Worm (Caenorhabditis elegans): ENCODE data around the gene CC8.2.

CC8.2 gene

ce11 chrIV:3636528-3637129 is 11.9 kb downstream of the CC8.2 start, which contains the start of gene madf-9 (continued):
- no peak for TF ChIP-seq pat-9 (tag; optimal IDR thresholded peaks at IDR 0.05)

DNA sequence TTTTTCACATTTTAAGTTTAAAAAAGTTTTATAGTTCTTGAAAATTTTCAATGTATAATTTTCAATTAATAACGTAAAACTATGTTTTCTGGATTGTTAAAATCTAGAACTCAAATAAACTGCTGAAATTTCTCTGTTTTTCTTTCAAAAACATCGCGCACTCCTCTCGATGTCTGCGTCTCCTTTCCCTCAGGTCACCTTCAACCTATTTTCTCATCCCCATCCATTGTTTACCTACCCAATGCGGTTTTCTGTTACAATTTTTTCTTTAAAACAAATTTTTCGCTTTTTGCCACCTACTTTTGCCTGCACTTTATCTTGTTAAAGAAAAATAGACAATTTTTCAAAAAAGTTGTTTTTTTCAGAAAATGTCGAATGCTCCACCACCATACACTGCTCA is 15.2 kb downstream of the CC8.2 start, which contains the start of gene ZC416.2:
Gene ZC416.2 (plus strand): TSS at position 366 of the 400 bp plus-strand sequence.
- no peak for TF ChIP-seq ceh-34 (tag; optimal IDR thresholded peaks at IDR 0.05)
- no peak for TF ChIP-seq ceh-22 (tag; optimal IDR thresholded peaks at IDR 0.05)
- no peak for TF ChIP-seq hlh-13 (GFP tag; optimal IDR thresholded peaks at IDR 0.05)
- TF ChIP-seq K09A11.1 (tag; optimal IDR thresholded peaks at IDR 0.05; ENCODE audit: insufficient read depth), result no peak
- no peak for TF ChIP-seq zip-5 (tag; optimal IDR thresholded peaks at IDR 0.05)

DNA sequence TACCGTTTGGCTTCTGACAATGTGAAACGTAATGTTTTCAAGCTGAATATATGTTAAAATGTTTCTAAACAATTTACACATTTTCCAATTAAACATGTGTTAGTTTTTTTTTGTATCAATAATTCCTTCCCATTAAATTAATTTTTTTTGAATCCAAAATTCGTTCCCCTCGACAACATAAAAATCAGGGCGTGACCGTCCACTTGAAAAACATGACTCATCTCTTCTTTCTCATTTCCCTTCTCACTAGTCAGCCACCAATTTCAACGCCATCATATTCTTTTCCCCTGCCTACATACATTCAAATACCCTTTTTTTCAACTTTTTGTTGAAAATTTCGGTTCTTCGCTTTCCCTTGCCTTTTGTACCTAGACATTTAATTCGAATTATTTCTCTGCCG is 16.0 kb downstream of the CC8.2 start:
- TF ChIP-seq ceh-24 (tag; optimal IDR thresholded peaks at IDR 0.05) (no peak), pqm-1 (tag; optimal IDR thresholded peaks at IDR 0.05) (no peak), K09A11.1 (tag; optimal IDR thresholded peaks at IDR 0.05; ENCODE audit: insufficient read depth) (no peak), ceh-18 (tag; optimal IDR thresholded peaks at IDR 0.05) (no peak), C08G9.2 (tag; optimal IDR thresholded peaks at IDR 0.05) (no peak), rnt-1 (tag; optimal IDR thresholded peaks at IDR 0.05) (no peak), dmd-4 (tag; optimal IDR thresholded peaks at IDR 0.05; ENCODE audit: borderline replicate concordance) (no peak), unc-42 (tag; optimal IDR thresholded peaks at IDR 0.05) (no peak), pag-3 (tag; optimal IDR thresholded peaks at IDR 0.05; ENCODE audit: borderline replicate concordance) (no peak)

DNA sequence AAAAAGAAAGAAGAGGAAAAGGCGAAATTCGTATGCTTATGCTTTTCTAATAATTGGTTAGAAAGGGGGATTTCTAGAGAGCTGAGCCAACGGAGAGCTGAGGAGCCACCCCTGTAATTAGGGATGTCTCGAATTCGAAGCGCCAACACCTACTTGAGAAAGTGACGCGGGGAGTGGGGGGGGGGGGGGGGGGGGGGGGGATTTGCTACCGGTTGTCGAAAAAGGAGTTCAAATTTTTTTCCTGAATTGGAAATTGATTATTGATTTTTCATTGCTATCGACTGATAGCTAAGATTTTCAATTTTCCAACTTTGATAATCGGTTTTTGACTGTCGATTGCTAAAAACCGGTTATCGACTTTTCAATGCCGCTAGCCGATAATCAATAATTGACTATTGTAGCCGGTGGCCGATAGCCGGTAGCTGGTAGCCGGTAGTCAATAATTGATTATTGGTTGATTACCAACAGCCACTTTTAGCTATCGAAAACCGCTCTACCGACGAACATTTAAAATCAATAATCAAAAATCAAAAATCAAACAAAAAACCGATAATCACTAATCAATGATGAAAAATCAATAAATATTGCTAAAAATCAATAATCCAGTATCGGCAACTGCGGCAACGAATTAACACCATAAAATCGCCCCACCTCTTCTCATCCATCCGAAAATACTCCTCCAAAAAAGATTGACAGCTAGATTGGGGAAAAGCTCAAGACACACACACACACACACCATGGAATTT is 19.4 kb downstream of the CC8.2 start:
- TF ChIP-seq pha-4 (tag; optimal IDR thresholded peaks at IDR 0.05) (no peak), hlh-30 (tag; optimal IDR thresholded peaks at IDR 0.05; ENCODE audit: insufficient read depth) (no peak), ceh-18 (tag; optimal IDR thresholded peaks at IDR 0.05) (no peak), ets-4 (tag; optimal IDR thresholded peaks at IDR 0.05) (no peak), pha-2 (tag; optimal IDR thresholded peaks at IDR 0.05) (no peak), nhr-232 (tag; optimal IDR thresholded peaks at IDR 0.05) (no peak)

- TF ChIP-seq nfya-1 (tag; optimal IDR thresholded peaks at IDR 0.05) (no peak), dmd-4 (tag; optimal IDR thresholded peaks at IDR 0.05; ENCODE audit: borderline replicate concordance) (no peak), unc-86 (tag; optimal IDR thresholded peaks at IDR 0.05) (no peak), mec-3 (tag; optimal IDR thresholded peaks at IDR 0.05; ENCODE audit: borderline replicate concordance) (no peak), lin-11 (tag; optimal IDR thresholded peaks at IDR 0.05) (no peak), unc-42 (tag; optimal IDR thresholded peaks at IDR 0.05) (peak; percentile 90), ets-4 (tag; optimal IDR thresholded peaks at IDR 0.05) (no peak), ama-1 (optimal IDR thresholded peaks at IDR 0.05) (no peak)
These were observed 22.0 kb downstream of the CC8.2 start for ce11 chrIV:3626447-3626846.

- TF ChIP-seq npax-4 (tag; optimal IDR thresholded peaks at IDR 0.05) (no peak), tbx-7 (tag; optimal IDR thresholded peaks at IDR 0.05) (no peak)
These were observed 23.9 kb downstream of the CC8.2 start, which contains the start of the genes cha-1 and unc-17 for ce11 chrIV:3624597-3624996. cha-1 (minus strand) TSS chrIV:3624697. unc-17 (minus strand) TSS chrIV:3624699.

- TF ChIP-seq tbx-7 (tag; optimal IDR thresholded peaks at IDR 0.05) (no peak), pqm-1 (tag; optimal IDR thresholded peaks at IDR 0.05) (no peak), unc-42 (tag; optimal IDR thresholded peaks at IDR 0.05) (peak; percentile 51), pros-1 (tag; optimal IDR thresholded peaks at IDR 0.05) (no peak), hlh-6 (tag; optimal IDR thresholded peaks at IDR 0.05) (no peak), mec-3 (tag; optimal IDR thresholded peaks at IDR 0.05; ENCODE audit: borderline replicate concordance) (no peak), ceh-31 (tag; optimal IDR thresholded peaks at IDR 0.05) (no peak), fkh-6 (tag; optimal IDR thresholded peaks at IDR 0.05) (no peak), odd-2 (tag; optimal IDR thresholded peaks at IDR 0.05) (no peak), eyg-1 (tag; optimal IDR thresholded peaks at IDR 0.05) (no peak), elt-2 (tag; optimal IDR thresholded peaks at IDR 0.05) (no peak), che-1 (tag; optimal IDR thresholded peaks at IDR 0.05) (no peak), unc-3 (GFP tag; conservative IDR thresholded peaks at IDR 0.05) (peak; percentile 59; the same call in 1 of the 2 replicates), unc-3 (tag; optimal IDR thresholded peaks at IDR 0.05) (peak; percentile 39)
These were observed 26.6 kb downstream of the CC8.2 start for ce11 chrIV:3621805-3622355.

Measured in whole organism, late embryonic.